Worm (Caenorhabditis elegans) whole organism, late embryonic: Measurements from ENCODE around the gene fbxc-50.

Experiments
- F13H6.1 ChIP-seq: sonication (generic microtip); optimal IDR thresholded peaks from 2 replicates; lab custom pipeline; 2016; ENCODE audit warnings: missing genetic modification characterization, missing compliant biosample characterization
- ahr-1 ChIP-seq: sonication (generic microtip); optimal IDR thresholded peaks from 2 replicates; lab custom pipeline; 2016; ENCODE audit warnings: missing genetic modification characterization, missing compliant biosample characterization
- fkh-10 ChIP-seq: fragments of 150-350 bp; optimal IDR thresholded peaks from 2 replicates; lab custom pipeline; 2014; ENCODE audit warnings: missing biosample characterization, missing genetic modification reagents, missing genetic modification characterization
- hlh-15 ChIP-seq: sonication (generic microtip); optimal IDR thresholded peaks from 2 replicates; lab custom pipeline; 2016; ENCODE audit warnings: missing genetic modification characterization, missing compliant biosample characterization
- hlh-6 ChIP-seq: sonication (generic microtip); optimal IDR thresholded peaks from 2 replicates; lab custom pipeline; 2016; ENCODE audit warnings: missing genotype, missing genetic modification characterization, missing compliant biosample characterization
- madf-2 ChIP-seq: sonication (generic microtip); optimal IDR thresholded peaks from 2 replicates; lab custom pipeline; 2017; ENCODE audit warnings: missing genetic modification characterization, missing compliant biosample characterization
- sox-4 ChIP-seq: sonication (generic microtip); optimal IDR thresholded peaks from 2 replicates; lab custom pipeline; 2017; ENCODE audit warnings: mild to moderate bottlenecking, missing genetic modification characterization, inconsistent platforms, missing compliant biosample characterization
- syd-9 ChIP-seq: sonication (generic microtip); optimal IDR thresholded peaks from 2 replicates; lab custom pipeline; 2016; ENCODE audit warnings: mild to moderate bottlenecking, missing genetic modification characterization, moderate library complexity, missing compliant biosample characterization
- tbx-2 ChIP-seq: sonication (generic microtip); optimal IDR thresholded peaks from 2 replicates; lab custom pipeline; 2016; ENCODE audit warnings: missing genetic modification characterization, missing compliant biosample characterization
- ztf-16 ChIP-seq: sonication (generic microtip); optimal IDR thresholded peaks from 2 replicates; lab custom pipeline; 2017; ENCODE audit warnings: missing genetic modification characterization, missing compliant biosample characterization

DNA sequence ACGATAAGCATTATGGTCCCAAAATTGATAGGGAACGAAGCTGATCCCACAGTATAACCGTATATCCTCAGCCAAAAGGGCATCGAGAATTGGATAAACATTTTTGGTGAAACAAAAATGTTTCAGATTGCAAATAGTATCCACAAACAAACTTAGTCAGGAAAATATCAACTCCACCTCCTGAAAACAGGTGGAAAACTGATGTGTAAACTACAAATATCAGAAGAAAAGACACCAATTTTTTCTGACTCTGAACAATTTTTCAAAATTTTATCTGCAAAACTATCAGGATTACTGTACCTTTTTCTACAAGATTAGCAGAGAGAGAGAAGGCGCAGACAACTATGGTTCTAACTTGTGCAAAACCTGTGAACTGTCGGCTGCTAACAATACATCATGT lies 45.4 kb downstream of the fbxc-50 start, which contains the start of gene sri-53:
- no peak for TF ChIP-seq tbx-2
- TF ChIP-seq hlh-6 (tag; lab: Kevin White, UChicago), result no peak
- no peak for TF ChIP-seq F13H6.1
- no peak for TF ChIP-seq ahr-1 (tag; lab: Kevin White, UChicago)
- TF ChIP-seq madf-2 (tag; lab: Kevin White, UChicago), result no peak
- no peak for TF ChIP-seq ztf-16 (tag; lab: Kevin White, UChicago)
- no peak for TF ChIP-seq syd-9 (tag; lab: Kevin White, UChicago)
- TF ChIP-seq fkh-10, result no peak
- no peak for TF ChIP-seq sox-4
- TF ChIP-seq hlh-15 (tag; lab: Kevin White, UChicago), result no peak
